Worm (Caenorhabditis elegans) whole organism, L3 larva: ENCODE measurements around the gene M03F8.7.
A peak's percentile ranks its signal among the peaks of the same experiment; 100 is the strongest.

Source experiments
- R02D3.7 ChIP-seq: fragments of 150-350 bp; optimal IDR thresholded peaks from 2 replicates; lab custom pipeline; 2014; ENCODE audit warnings: missing biosample characterization, missing genetic modification characterization
- ZK546.5 ChIP-seq: sonication (generic microtip); optimal IDR thresholded peaks from 2 replicates; lab custom pipeline; 2017; ENCODE audit warnings: missing biosample characterization, missing genetic modification characterization
- aly-2 ChIP-seq: fragments of 150-350 bp; optimal IDR thresholded peaks from 2 replicates; lab custom pipeline; 2014; ENCODE audit warnings: missing biosample characterization, missing genetic modification characterization
- ceh-16 ChIP-seq: sonication (generic microtip); optimal IDR thresholded peaks from 2 replicates; lab custom pipeline; 2017; ENCODE audit warnings: missing biosample characterization, missing genetic modification characterization
- ceh-28 ChIP-seq: fragments of 150-350 bp; optimal IDR thresholded peaks from 2 replicates; lab custom pipeline; 2014; ENCODE audit warnings: missing biosample characterization, missing genetic modification reagents, missing genetic modification characterization
- daf-12 ChIP-seq: fragments of 150-350 bp; optimal IDR thresholded peaks from 2 replicates; lab custom pipeline; 2014; ENCODE audit warnings: missing biosample characterization, missing genetic modification reagents, missing genetic modification characterization
- egl-27 ChIP-seq: sonication (generic microtip); optimal IDR thresholded peaks from 4 replicates; lab custom pipeline; 2017; ENCODE audit warnings: missing biosample characterization, missing genetic modification reagents, missing genetic modification characterization
- elt-1 ChIP-seq: fragments of 150-350 bp; optimal IDR thresholded peaks from 2 replicates; lab custom pipeline; 2014; ENCODE audit warnings: missing biosample characterization, missing genetic modification characterization
- eor-1 ChIP-seq, 2 experiments: fragments of 150-350 bp; optimal IDR thresholded peaks; 2 replicates each; lab custom pipeline; 2014 to 2018; ENCODE audit warnings: missing biosample characterization in 2 of 2, missing genetic modification characterization in 2 of 2
- fkh-10 ChIP-seq: sonication (generic microtip); optimal IDR thresholded peaks from 2 replicates; lab custom pipeline; 2017; ENCODE audit warnings: missing biosample characterization, missing genetic modification reagents, missing genetic modification characterization
- fkh-2 ChIP-seq: fragments of 150-350 bp; optimal IDR thresholded peaks from 2 replicates; lab custom pipeline; 2014; ENCODE audit warnings: missing biosample characterization, missing genetic modification reagents, missing genetic modification characterization
- fos-1 ChIP-seq: fragments of 150-350 bp; optimal IDR thresholded peaks from 2 replicates; lab custom pipeline; 2014; ENCODE audit warnings: missing biosample characterization, missing genetic modification characterization
- hmg-11 ChIP-seq: sonication (generic microtip); optimal IDR thresholded peaks from 2 replicates; lab custom pipeline; 2016; ENCODE audit warnings: missing genetic modification characterization, missing compliant biosample characterization
- jun-1 ChIP-seq: fragments of 150-350 bp; optimal IDR thresholded peaks from 2 replicates; lab custom pipeline; 2014; ENCODE audit warnings: missing biosample characterization, missing genetic modification reagents, missing genetic modification characterization
- lin-15B ChIP-seq: fragments of 150-350 bp; optimal IDR thresholded peaks from 2 replicates; lab custom pipeline; 2014; ENCODE audit warnings: missing biosample characterization, missing genetic modification characterization
- lin-39 ChIP-seq: fragments of 150-350 bp; optimal IDR thresholded peaks from 2 replicates; lab custom pipeline; 2018; ENCODE audit warnings: missing biosample characterization, missing genetic modification reagents, missing genetic modification characterization
- lsy-12 ChIP-seq: sonication (generic microtip); optimal IDR thresholded peaks from 2 replicates; lab custom pipeline; 2016; ENCODE audit warnings: mild to moderate bottlenecking, missing genetic modification characterization, missing compliant biosample characterization
- nfya-1 ChIP-seq: sonication (generic microtip); optimal IDR thresholded peaks from 2 replicates; lab custom pipeline; 2017; ENCODE audit warnings: missing genetic modification characterization, mild to moderate bottlenecking, missing compliant biosample characterization, antibody characterized with exemption, moderate library complexity; ENCODE audit not compliant: insufficient read depth
- nhr-11 ChIP-seq: fragments of 150-350 bp; optimal IDR thresholded peaks from 2 replicates; lab custom pipeline; 2014; ENCODE audit warnings: missing biosample characterization, missing genetic modification characterization
- nhr-12 ChIP-seq: fragments of 150-350 bp; optimal IDR thresholded peaks from 2 replicates; lab custom pipeline; 2014; ENCODE audit warnings: missing biosample characterization, missing genetic modification characterization
- nhr-23 ChIP-seq: fragments of 150-350 bp; optimal IDR thresholded peaks from 2 replicates; lab custom pipeline; 2014; ENCODE audit warnings: missing biosample characterization, missing genetic modification reagents, missing genetic modification characterization
- nhr-25 ChIP-seq: sonication (generic microtip); optimal IDR thresholded peaks from 2 replicates; lab custom pipeline; 2017; ENCODE audit warnings: missing biosample characterization, missing genetic modification characterization
- nhr-28 ChIP-seq: fragments of 150-350 bp; optimal IDR thresholded peaks from 2 replicates; lab custom pipeline; 2014; ENCODE audit warnings: missing biosample characterization, missing genetic modification characterization
- nhr-43 ChIP-seq: sonication (generic microtip); optimal IDR thresholded peaks from 2 replicates; lab custom pipeline; 2016; ENCODE audit warnings: mild to moderate bottlenecking, missing genetic modification characterization, missing compliant biosample characterization; ENCODE audit not compliant: poor library complexity, severe bottlenecking
- nhr-67 ChIP-seq: fragments of 150-350 bp; optimal IDR thresholded peaks from 2 replicates; lab custom pipeline; 2014; ENCODE audit warnings: missing biosample characterization, missing genetic modification characterization
- nhr-77 ChIP-seq: fragments of 150-350 bp; optimal IDR thresholded peaks from 2 replicates; lab custom pipeline; 2014; ENCODE audit warnings: missing biosample characterization, missing genetic modification characterization
- sea-2 ChIP-seq: fragments of 150-350 bp; sonication (generic microtip); optimal IDR thresholded peaks from 4 replicates; lab custom pipeline; 2014; ENCODE audit warnings: missing biosample characterization, missing genetic modification reagents, missing genetic modification characterization
- skn-1 ChIP-seq: fragments of 150-350 bp; optimal IDR thresholded peaks from 2 replicates; lab custom pipeline; 2014; ENCODE audit warnings: missing biosample characterization, missing genetic modification characterization
- snpc-4 ChIP-seq: fragments of 150-350 bp; optimal IDR thresholded peaks from 2 replicates; lab custom pipeline; 2014; ENCODE audit warnings: missing biosample characterization, missing genetic modification characterization
- tbx-2 ChIP-seq: sonication (generic microtip); optimal IDR thresholded peaks from 2 replicates; lab custom pipeline; 2016; ENCODE audit warnings: mild to moderate bottlenecking, missing genetic modification characterization, missing compliant biosample characterization
- unc-39 ChIP-seq: sonication (generic microtip); optimal IDR thresholded peaks from 4 replicates; lab custom pipeline; 2017; ENCODE audit warnings: missing biosample characterization, missing genetic modification characterization
- unc-62 ChIP-seq: fragments of 150-350 bp; sonication (generic microtip); optimal IDR thresholded peaks from 4 replicates; lab custom pipeline; 2014; ENCODE audit warnings: missing biosample characterization, missing genetic modification reagents, missing genetic modification characterization
- zag-1 ChIP-seq: fragments of 150-350 bp; optimal IDR thresholded peaks from 2 replicates; lab custom pipeline; 2014; ENCODE audit warnings: missing biosample characterization, missing genetic modification characterization
- ztf-11 ChIP-seq: fragments of 150-350 bp; optimal IDR thresholded peaks from 2 replicates; lab custom pipeline; 2014; ENCODE audit warnings: missing biosample characterization, missing genetic modification characterization

Gene M03F8.7

ce11 chrV:5963696-5964095 is 27.0 kb downstream of the M03F8.7 start, which contains the start of gene pcm-1:
Gene pcm-1, minus strand, starts transcription at chrV:5963882.
- no peak for TF ChIP-seq sea-2 (GFP tag; lab: Kevin White, UChicago)
- peak; percentile 2 for TF ChIP-seq lin-39 (tag; lab: Kevin White, UChicago)
- TF ChIP-seq nhr-11 (tag; lab: Kevin White, UChicago): no peak
- peak; percentile 2 for TF ChIP-seq hmg-11 (tag; lab: Kevin White, UChicago)
- TF ChIP-seq R02D3.7 (tag; lab: Kevin White, UChicago): no peak
- TF ChIP-seq fos-1 (tag; lab: Kevin White, UChicago): no peak
- no peak for TF ChIP-seq eor-1 (tag; optimal IDR thresholded peaks at IDR 0.05; lab: Kevin White, UChicago)
- no peak for TF ChIP-seq skn-1 (tag; lab: Kevin White, UChicago)
- no peak for TF ChIP-seq nhr-77 (tag; lab: Kevin White, UChicago)
- TF ChIP-seq nfya-1 (tag; lab: Kevin White, UChicago): peak; percentile 62
- no peak for TF ChIP-seq jun-1 (tag; lab: Kevin White, UChicago)
- no peak for TF ChIP-seq unc-62 (GFP tag; lab: Kevin White, UChicago)
- TF ChIP-seq unc-39: no peak
- TF ChIP-seq snpc-4 (tag; lab: Kevin White, UChicago): peak; percentile 25
- peak; percentile 34 for TF ChIP-seq ceh-28 (tag; lab: Kevin White, UChicago)
- no peak for TF ChIP-seq ztf-11

ce11 chrV:5964658-5965178 is 28.0 kb downstream of the M03F8.7 start:
- TF ChIP-seq lin-39 (tag; lab: Kevin White, UChicago) (peak; percentile 36), nfya-1 (tag; lab: Kevin White, UChicago) (peak; percentile 53), snpc-4 (tag; lab: Kevin White, UChicago) (no peak), nhr-28 (tag; lab: Kevin White, UChicago) (no peak), unc-39 (no peak)

- no peak for TF ChIP-seq skn-1 (tag; lab: Kevin White, UChicago)
- TF ChIP-seq ceh-28 (tag; lab: Kevin White, UChicago): no peak
- no peak for TF ChIP-seq lin-15B
- TF ChIP-seq aly-2 (tag; lab: Kevin White, UChicago): no peak
- no peak for TF ChIP-seq nhr-23 (tag; lab: Kevin White, UChicago)
- no peak for TF ChIP-seq lin-39 (tag; lab: Kevin White, UChicago)
- TF ChIP-seq nhr-12 (tag; lab: Kevin White, UChicago): no peak
- TF ChIP-seq, all 47 proteins: peak for 0
These were observed 35.8 kb downstream of the M03F8.7 start for ce11 chrV:5972582-5972981.

ce11 chrV:5973713-5974112 is 37.0 kb downstream of the M03F8.7 start:
- TF ChIP-seq nhr-43 (tag; lab: Kevin White, UChicago): no peak
- no peak for TF ChIP-seq hmg-11 (tag; lab: Kevin White, UChicago)

- no peak for TF ChIP-seq nhr-67
- no peak for TF ChIP-seq fkh-10 (GFP tag; lab: Kevin White, UChicago)
These were observed 39.0 kb downstream of the M03F8.7 start, which contains the start of gene acy-2 for ce11 chrV:5975724-5976123. Gene acy-2, plus strand, starts transcription at chrV:5976024.

- TF ChIP-seq egl-27 (tag; lab: Kevin White, UChicago) (no peak), nhr-23 (tag; lab: Kevin White, UChicago) (peak; percentile 72), nhr-25 (tag; lab: Kevin White, UChicago) (no peak), ceh-28 (tag; lab: Kevin White, UChicago) (no peak)
These were observed 46.0 kb downstream of the M03F8.7 start for ce11 chrV:5982722-5983121.

- TF ChIP-seq fos-1 (tag; lab: Kevin White, UChicago): no peak
- no peak for TF ChIP-seq lsy-12 (tag; lab: Kevin White, UChicago)
- TF ChIP-seq nhr-25 (tag; lab: Kevin White, UChicago): no peak
- no peak for TF ChIP-seq zag-1 (tag; lab: Kevin White, UChicago)
- TF ChIP-seq ZK546.5: no peak
- TF ChIP-seq jun-1 (tag; lab: Kevin White, UChicago): no peak
- TF ChIP-seq fkh-10 (GFP tag; lab: Kevin White, UChicago): no peak
- no peak for TF ChIP-seq elt-1 (tag; lab: Kevin White, UChicago)
- no peak for TF ChIP-seq tbx-2 (tag; lab: Kevin White, UChicago)
- no peak for TF ChIP-seq nfya-1 (tag; lab: Kevin White, UChicago)
- TF ChIP-seq ceh-16: no peak
- TF ChIP-seq fkh-2 (tag; lab: Kevin White, UChicago): no peak
- TF ChIP-seq daf-12 (tag; lab: Kevin White, UChicago): no peak
- TF ChIP-seq snpc-4 (tag; lab: Kevin White, UChicago): no peak
- no peak for TF ChIP-seq nhr-11 (tag; lab: Kevin White, UChicago)
- TF ChIP-seq lin-15B: no peak
These were observed 46.6 kb downstream of the M03F8.7 start, which contains the start of gene dhs-16 for ce11 chrV:5983380-5983779. Gene dhs-16, plus strand, starts transcription at chrV:5983745.
